Fruit fly (Drosophila melanogaster) whole organism, embryonic: ENCODE data around the gene ebi.

Experiments used
- Atf3 ChIP-seq: fragments of 200-800 bp; sonication (Bioruptor generic); optimal IDR thresholded peaks from 3 replicates; lab custom pipeline; 2016; ENCODE audit warnings: missing biosample characterization, missing genetic modification characterization
- C15 ChIP-seq: fragments of 200-800 bp; sonication (Bioruptor generic); IDR thresholded peaks from 3 replicates; pipeline ENCODE4 v1.3.6; 2022; ENCODE audit warnings: missing biosample characterization, missing genetic modification characterization
- CG10147 ChIP-seq: fragments of 200-800 bp; sonication (Bioruptor generic); optimal IDR thresholded peaks from 2 replicates; lab custom pipeline; 2019; ENCODE audit warnings: missing biosample characterization, mild to moderate bottlenecking, missing genetic modification characterization, moderate library complexity
- CG10565 ChIP-seq: fragments of 200-800 bp; sonication (Bioruptor generic); optimal IDR thresholded peaks from 3 replicates; lab custom pipeline; 2016; ENCODE audit warnings: missing biosample characterization, mild to moderate bottlenecking, missing genetic modification characterization
- CG11723 ChIP-seq: fragments of 200-800 bp; sonication (Bioruptor generic); optimal IDR thresholded peaks from 2 replicates; lab custom pipeline; 2017; ENCODE audit warnings: missing biosample characterization, mild to moderate bottlenecking, missing genetic modification characterization
- CG12299 ChIP-seq: fragments of 200-800 bp; sonication (Bioruptor generic); optimal IDR thresholded peaks from 2 replicates; lab custom pipeline; 2018; ENCODE audit warnings: missing biosample characterization, mild to moderate bottlenecking, missing genetic modification characterization
- CG13123 ChIP-seq: fragments of 200-800 bp; sonication (Bioruptor generic); optimal IDR thresholded peaks from 2 replicates; lab custom pipeline; 2016; ENCODE audit warnings: missing biosample characterization, missing genetic modification characterization
- CG13624 ChIP-seq: fragments of 200-800 bp; sonication (Bioruptor generic); optimal IDR thresholded peaks from 2 replicates; lab custom pipeline; 2016; ENCODE audit warnings: missing biosample characterization, missing genetic modification characterization
- CG13775 ChIP-seq: fragments of 200-800 bp; sonication (Bioruptor generic); optimal IDR thresholded peaks from 3 replicates; lab custom pipeline; 2017; ENCODE audit warnings: missing biosample characterization, mild to moderate bottlenecking, missing genetic modification characterization
- CG15479 ChIP-seq: fragments of 200-800 bp; sonication (Bioruptor generic); optimal IDR thresholded peaks from 3 replicates; lab custom pipeline; 2019; ENCODE audit warnings: missing biosample characterization, mild to moderate bottlenecking, missing genetic modification characterization, moderate library complexity
- CG16779 ChIP-seq: fragments of 200-800 bp; sonication (Bioruptor generic); IDR thresholded peaks from 2 replicates; pipeline ENCODE4 v1.3.6; 2022; ENCODE audit warnings: missing biosample characterization, missing genetic modification characterization
- CG2199 ChIP-seq: fragments of 200-800 bp; sonication (Bioruptor generic); IDR thresholded peaks from 3 replicates; pipeline ENCODE4 v1.3.6; 2022; ENCODE audit warnings: missing biosample characterization, missing genetic modification characterization
- CG2678 ChIP-seq: fragments of 200-800 bp; sonication (Bioruptor generic); optimal IDR thresholded peaks from 3 replicates; lab custom pipeline; 2019; ENCODE audit warnings: missing biosample characterization, mild to moderate bottlenecking, missing genetic modification characterization, moderate library complexity
- CG30431 ChIP-seq: fragments of 200-800 bp; sonication (Bioruptor generic); optimal IDR thresholded peaks from 2 replicates; lab custom pipeline; 2017; ENCODE audit warnings: missing biosample characterization, missing genetic modification characterization
- CG31441 ChIP-seq: fragments of 200-800 bp; sonication (Bioruptor generic); IDR thresholded peaks from 2 replicates; pipeline ENCODE4 v1.3.6; 2022; ENCODE audit warnings: missing biosample characterization, missing genetic modification characterization
- CG33557 ChIP-seq: fragments of 200-800 bp; sonication (Bioruptor generic); optimal IDR thresholded peaks from 2 replicates; lab custom pipeline; 2019; ENCODE audit warnings: missing biosample characterization, mild to moderate bottlenecking, missing genetic modification characterization, moderate library complexity
- CG3847 ChIP-seq: fragments of 200-800 bp; sonication (Bioruptor generic); IDR thresholded peaks from 2 replicates; pipeline ENCODE4 v1.3.6; 2022; ENCODE audit warnings: missing biosample characterization, missing genetic modification characterization
- CG4854 ChIP-seq: fragments of 200-800 bp; sonication (Bioruptor generic); optimal IDR thresholded peaks from 2 replicates; lab custom pipeline; 2016; ENCODE audit warnings: missing biosample characterization, missing genetic modification characterization, inconsistent platforms
- CG6254 ChIP-seq: fragments of 200-800 bp; sonication (Bioruptor generic); optimal IDR thresholded peaks from 3 replicates; lab custom pipeline; 2017; ENCODE audit warnings: mild to moderate bottlenecking, missing biosample characterization, missing genetic modification reagents, missing genetic modification characterization
- CG6272 ChIP-seq: fragments of 200-800 bp; sonication (Bioruptor generic); IDR thresholded peaks from 2 replicates; pipeline ENCODE4 v1.3.6; 2022; ENCODE audit warnings: missing biosample characterization, missing genetic modification characterization
- CG6765 ChIP-seq: fragments of 200-800 bp; sonication (Bioruptor generic); optimal IDR thresholded peaks from 3 replicates; lab custom pipeline; 2017; ENCODE audit warnings: missing biosample characterization, mild to moderate bottlenecking, missing genetic modification characterization
- CG9609 ChIP-seq: fragments of 200-800 bp; sonication (Bioruptor generic); optimal IDR thresholded peaks from 3 replicates; lab custom pipeline; 2016; ENCODE audit warnings: missing biosample characterization, missing genetic modification characterization
- D19A ChIP-seq: fragments of 200-800 bp; optimal IDR thresholded peaks from 3 replicates; lab custom pipeline; 2019; ENCODE audit warnings: missing biosample characterization, mild to moderate bottlenecking, missing genetic modification characterization, moderate library complexity
- D19B ChIP-seq: fragments of 200-800 bp; sonication (Bioruptor generic); optimal IDR thresholded peaks from 2 replicates; lab custom pipeline; 2017; ENCODE audit warnings: missing biosample characterization, mild to moderate bottlenecking, missing genetic modification characterization
- Deaf1 ChIP-seq: fragments of 200-800 bp; optimal IDR thresholded peaks from 3 replicates; lab custom pipeline; 2019; ENCODE audit warnings: missing biosample characterization, mild to moderate bottlenecking, missing genetic modification characterization, moderate library complexity
- HLH54F ChIP-seq: fragments of 200-800 bp; sonication (Bioruptor generic); optimal IDR thresholded peaks from 3 replicates; lab custom pipeline; 2016; ENCODE audit warnings: missing biosample characterization, missing genetic modification characterization
- Hey ChIP-seq: fragments of 200-800 bp; sonication (Bioruptor generic); optimal IDR thresholded peaks from 3 replicates; lab custom pipeline; 2018; ENCODE audit warnings: missing biosample characterization, mild to moderate bottlenecking, missing genetic modification characterization
- Hmx ChIP-seq: fragments of 200-800 bp; sonication (Bioruptor generic); optimal IDR thresholded peaks from 2 replicates; lab custom pipeline; 2016; ENCODE audit warnings: missing biosample characterization, missing genetic modification characterization
- Hsf ChIP-seq: fragments of 200-800 bp; sonication (Bioruptor generic); optimal IDR thresholded peaks from 3 replicates; lab custom pipeline; 2016; ENCODE audit warnings: missing biosample characterization, missing genetic modification characterization
- Oli ChIP-seq: fragments of 200-800 bp; sonication (Bioruptor generic); optimal IDR thresholded peaks from 2 replicates; lab custom pipeline; 2018; ENCODE audit warnings: missing biosample characterization, mild to moderate bottlenecking, missing genetic modification characterization, moderate library complexity
- PHDP ChIP-seq: fragments of 200-800 bp; sonication (Bioruptor generic); optimal IDR thresholded peaks from 3 replicates; lab custom pipeline; 2018; ENCODE audit warnings: missing biosample characterization, mild to moderate bottlenecking, missing genetic modification characterization, moderate library complexity
- Spps ChIP-seq: fragments of 200-800 bp; sonication (Bioruptor generic); optimal IDR thresholded peaks from 2 replicates; lab custom pipeline; 2018; ENCODE audit warnings: missing biosample characterization, mild to moderate bottlenecking, missing genetic modification characterization
- ara ChIP-seq: fragments of 200-800 bp; sonication (Bioruptor generic); IDR thresholded peaks from 2 replicates; pipeline ENCODE4 v1.3.6; 2022; ENCODE audit warnings: missing biosample characterization, missing genetic modification characterization
- ash1 ChIP-seq: fragments of 200-800 bp; sonication (Bioruptor generic); optimal IDR thresholded peaks from 2 replicates; lab custom pipeline; 2018; ENCODE audit warnings: missing biosample characterization, mild to moderate bottlenecking, missing genetic modification characterization
- cato ChIP-seq: fragments of 200-800 bp; sonication (Bioruptor generic); optimal IDR thresholded peaks from 2 replicates; lab custom pipeline; 2016; ENCODE audit warnings: missing biosample characterization, missing genetic modification characterization, borderline replicate concordance
- disco-r ChIP-seq: fragments of 200-800 bp; sonication (Bioruptor generic); optimal IDR thresholded peaks from 2 replicates; lab custom pipeline; 2016; ENCODE audit warnings: missing biosample characterization, missing genetic modification characterization
- gce ChIP-seq: fragments of 200-800 bp; sonication (Bioruptor generic); IDR thresholded peaks from 3 replicates; pipeline ENCODE4 v1.3.6; 2022; ENCODE audit warnings: missing biosample characterization, missing genetic modification characterization
- insv ChIP-seq, 2 experiments: fragments of 200-800 bp; sonication (Bioruptor generic); optimal IDR thresholded peaks; 3 replicates each; lab custom pipeline; 2016 to 2018; ENCODE audit warnings: missing biosample characterization in 2 of 2, missing genetic modification characterization in 2 of 2
- jigr1 ChIP-seq: fragments of 200-800 bp; sonication (Bioruptor generic); IDR thresholded peaks from 3 replicates; pipeline ENCODE4 v1.3.6; 2022; ENCODE audit warnings: missing biosample characterization, missing genetic modification characterization
- kay ChIP-seq: fragments of 200-800 bp; sonication (Bioruptor generic); optimal IDR thresholded peaks from 2 replicates; lab custom pipeline; 2016; ENCODE audit warnings: missing biosample characterization, missing genetic modification characterization
- kni ChIP-seq: fragments of 200-800 bp; sonication (Bioruptor generic); optimal IDR thresholded peaks from 3 replicates; lab custom pipeline; 2017; ENCODE audit warnings: mild to moderate bottlenecking, missing biosample characterization, missing genetic modification reagents, missing genetic modification characterization
- lov ChIP-seq, 2 experiments: fragments of 200-800 bp in 1 of 2; fragments of >200 bp in 1 of 2; sonication (Bioruptor generic) in 1 of 2; IDR thresholded peaks in 1 of 2; optimal IDR thresholded peaks in 1 of 2; 2 replicates in 1 of 2; 3 replicates in 1 of 2; pipeline versions ENCODE4 v1.3.6 to Lab custom; 2017 to 2022; ENCODE audit warnings: missing biosample characterization in 1 of 2, missing genetic modification characterization in 1 of 2
- maf-S ChIP-seq: fragments of 200-800 bp; sonication (Bioruptor generic); optimal IDR thresholded peaks from 2 replicates; lab custom pipeline; 2016; ENCODE audit warnings: missing biosample characterization, missing genetic modification characterization
- odd ChIP-seq: fragments of 200-800 bp; sonication (Bioruptor generic); optimal IDR thresholded peaks from 2 replicates; lab custom pipeline; 2017; ENCODE audit warnings: missing biosample characterization, mild to moderate bottlenecking, missing genetic modification characterization
- prd ChIP-seq, 3 experiments: fragments of >200 bp in 2 of 3; fragments of 200-800 bp in 1 of 3; sonication (Bioruptor generic) in 1 of 3; optimal IDR thresholded peaks in 2 of 3; IDR thresholded peaks in 1 of 3; 2 replicates in 2 of 3; 3 replicates in 1 of 3; pipeline versions ENCODE4 v1.3.6 to Lab custom; 2017 to 2022; ENCODE audit warnings: missing biosample characterization in 1 of 3, missing genetic modification characterization in 1 of 3
- sd ChIP-seq: fragments of 200-800 bp; sonication (Bioruptor generic); optimal IDR thresholded peaks from 3 replicates; lab custom pipeline; 2018; ENCODE audit warnings: missing biosample characterization, mild to moderate bottlenecking, missing genetic modification characterization, moderate library complexity
- tio ChIP-seq: fragments of 200-800 bp; sonication (Bioruptor generic); optimal IDR thresholded peaks from 2 replicates; lab custom pipeline; 2017; ENCODE audit warnings: missing biosample characterization, missing genetic modification characterization, inconsistent platforms
- wdn ChIP-seq: fragments of 200-800 bp; sonication (Bioruptor generic); IDR thresholded peaks from 2 replicates; pipeline ENCODE4 v1.3.6; 2022; ENCODE audit warnings: missing biosample characterization, missing genetic modification characterization
- yki ChIP-seq: fragments of >200 bp; optimal IDR thresholded peaks from 3 replicates; lab custom pipeline; 2018

The ebi gene

dm6 chr2L:440638-441454 is 26.0 kb downstream of the ebi start (continued):
- peak; percentile 62 for TF ChIP-seq Oli (tag; lab: Kevin White, UChicago)
- no peak for TF ChIP-seq CG13123
- TF ChIP-seq wdn = no peak
- no peak for TF ChIP-seq kay (GFP tag; lab: Kevin White, UChicago)
- TF ChIP-seq cato (GFP tag; lab: Kevin White, UChicago) = no peak
- no peak for TF ChIP-seq CG6272 (GFP tag; lab: Robert Waterston, UW)
- TF ChIP-seq CG6765 (GFP tag; lab: Kevin White, UChicago) = no peak
- TF ChIP-seq lov (optimal IDR thresholded peaks at IDR 0.05; lab: Kevin White, UChicago) = no peak
- TF ChIP-seq lov (GFP tag; IDR thresholded peaks at IDR 0.05; lab: Robert Waterston, UW) = no peak
- no peak for TF ChIP-seq CG16779
- peak; percentile 55 for TF ChIP-seq tio (GFP tag; lab: Kevin White, UChicago)
- peak; percentile 50; the same call in 1 of the 2 replicates for TF ChIP-seq ara
- no peak for TF ChIP-seq yki (lab: Kevin White, UChicago)
- TF ChIP-seq kni (GFP tag; lab: Kevin White, UChicago) = no peak
- no peak for TF ChIP-seq Atf3 (GFP tag; lab: Kevin White, UChicago)
- peak; percentile 63 for TF ChIP-seq D19B
- no peak for TF ChIP-seq CG11723
- peak; percentile 58 for TF ChIP-seq CG30431 (GFP tag; lab: Kevin White, UChicago)
- peak; percentile 14 for TF ChIP-seq PHDP (tag; lab: Kevin White, UChicago)
- TF ChIP-seq odd (GFP tag; lab: Kevin White, UChicago) = no peak
- TF ChIP-seq Hey = no peak
- no peak for TF ChIP-seq CG12299 (tag; lab: Kevin White, UChicago)
- TF ChIP-seq Deaf1 (tag; lab: Kevin White, UChicago) = peak; percentile 5
- 0 out of 3 replicates have a peak, but pooled peaks have one; percentile 11 for TF ChIP-seq jigr1 (GFP tag; lab: Robert Waterston, UW)
- peak; percentile 29 for TF ChIP-seq CG6254 (GFP tag; lab: Kevin White, UChicago)
- no peak for TF ChIP-seq CG3847 (GFP tag; lab: Robert Waterston, UW)
- no peak for TF ChIP-seq CG9609 (GFP tag; lab: Kevin White, UChicago)
- no peak for TF ChIP-seq ash1 (GFP tag; lab: Kevin White, UChicago)
- no peak for TF ChIP-seq insv (GFP tag; optimal IDR thresholded peaks at IDR 0.05; lab: Kevin White, UChicago)
- TF ChIP-seq CG13775 (GFP tag; lab: Kevin White, UChicago) = peak; percentile 68
- TF ChIP-seq Hsf = no peak
- TF ChIP-seq sd (tag; lab: Kevin White, UChicago) = no peak
- TF ChIP-seq CG33557 (GFP tag; lab: Kevin White, UChicago) = peak; percentile 84
- no peak for TF ChIP-seq maf-S (GFP tag; lab: Kevin White, UChicago)
- TF ChIP-seq CG10147 (GFP tag; lab: Kevin White, UChicago) = no peak
- TF ChIP-seq gce (GFP tag; lab: Robert Waterston, UW) = no peak
- no peak for TF ChIP-seq CG13624
- no peak for TF ChIP-seq CG15479 (GFP tag; lab: Kevin White, UChicago)
- TF ChIP-seq CG10565 (GFP tag; lab: Kevin White, UChicago) = no peak
- peak; percentile 88 for TF ChIP-seq D19A (tag; lab: Kevin White, UChicago)
- TF ChIP-seq CG31441 (GFP tag; lab: Robert Waterston, UW) = peak; percentile 66
- TF ChIP-seq C15 (GFP tag; lab: Robert Waterston, UW) = no peak
- TF ChIP-seq prd (optimal IDR thresholded peaks at IDR 0.05; lab: Kevin White, UChicago) = no peak
- 0 out of 3 replicates have a peak, but pooled peaks have one; percentile 40 for TF ChIP-seq prd (GFP tag; IDR thresholded peaks at IDR 0.05; lab: Robert Waterston, UW)
- TF ChIP-seq CG2199 (GFP tag; lab: Robert Waterston, UW) = no peak
- TF ChIP-seq CG2678 (tag; lab: Kevin White, UChicago) = peak; percentile 35
- TF ChIP-seq HLH54F = no peak
- TF ChIP-seq Hmx (GFP tag; lab: Kevin White, UChicago) = no peak
- no peak for TF ChIP-seq CG4854 (GFP tag; lab: Kevin White, UChicago)
- peak; percentile 49 for TF ChIP-seq Spps
- no peak for TF ChIP-seq disco-r
